Fruit fly (Drosophila melanogaster) whole organism, pupa: ENCODE data around the gene CG13693.

Source experiments
- CG10348 ChIP-seq: fragments of 200-800 bp; sonication (Bioruptor generic); IDR thresholded peaks from 2 replicates; pipeline ENCODE4 v1.3.6; 2022; ENCODE audit warnings: missing biosample characterization, missing genetic modification characterization
- CG12605 ChIP-seq: fragments of 200-800 bp; sonication (Bioruptor generic); IDR thresholded peaks from 2 replicates; pipeline ENCODE4 v1.3.6; 2022; ENCODE audit warnings: missing biosample characterization, missing genetic modification characterization
- CG14655 ChIP-seq: fragments of 200-800 bp; sonication (Bioruptor generic); optimal IDR thresholded peaks from 3 replicates; lab custom pipeline; 2017; ENCODE audit warnings: mild to moderate bottlenecking, missing biosample characterization, missing genetic modification reagents, missing genetic modification characterization
- CG34367 ChIP-seq: fragments of 200-800 bp; sonication (Bioruptor generic); optimal IDR thresholded peaks from 2 replicates; lab custom pipeline; 2018; ENCODE audit warnings: missing biosample characterization, mild to moderate bottlenecking, missing genetic modification characterization
- CG8159 ChIP-seq: fragments of 200-800 bp; sonication (Bioruptor generic); optimal IDR thresholded peaks from 3 replicates; lab custom pipeline; 2018; ENCODE audit warnings: missing biosample characterization, mild to moderate bottlenecking, missing genetic modification characterization, moderate library complexity
- CG9948 ChIP-seq: fragments of 200-800 bp; sonication (Bioruptor generic); optimal IDR thresholded peaks from 2 replicates; lab custom pipeline; 2018; ENCODE audit warnings: missing biosample characterization, mild to moderate bottlenecking, missing genetic modification characterization, moderate library complexity
- Ets98B ChIP-seq: fragments of 200-800 bp; sonication (Bioruptor generic); IDR thresholded peaks from 2 replicates; pipeline ENCODE4 v1.3.6; 2022; ENCODE audit warnings: missing biosample characterization, missing genetic modification characterization
- Pif1A ChIP-seq: fragments of 200-800 bp; sonication (Bioruptor generic); optimal IDR thresholded peaks from 3 replicates; lab custom pipeline; 2016; ENCODE audit warnings: missing biosample characterization, missing genetic modification characterization
- Pif1B ChIP-seq: fragments of 200-800 bp; sonication (Bioruptor generic); optimal IDR thresholded peaks from 3 replicates; lab custom pipeline; 2016; ENCODE audit warnings: missing biosample characterization, missing genetic modification characterization
- rn ChIP-seq: fragments of 200-800 bp; sonication (Bioruptor generic); IDR thresholded peaks from 2 replicates; pipeline ENCODE4 v1.3.6; 2022; ENCODE audit warnings: missing biosample characterization, missing genetic modification characterization

dm6 chr2L:249048-249825 is 16.9 kb downstream of the CG13693 start:
- peak; percentile 64 for TF ChIP-seq CG9948
- TF ChIP-seq Ets98B (GFP tag; lab: Robert Waterston, UW), result peak; percentile 50
- TF ChIP-seq rn (GFP tag; lab: Robert Waterston, UW), result peak; percentile 28; the same call in 1 of the 2 replicates
- no peak for TF ChIP-seq CG10348
- TF ChIP-seq Pif1B (GFP tag; lab: Kevin White, UChicago), result peak; percentile 40
- TF ChIP-seq CG8159, result peak; percentile 31
- peak; percentile 76 for TF ChIP-seq Pif1A (GFP tag; lab: Kevin White, UChicago)
- TF ChIP-seq CG34367 (tag; lab: Kevin White, UChicago), result peak; percentile 23
- TF ChIP-seq CG12605 (GFP tag; lab: Robert Waterston, UW), result peak; percentile 32
- peak; percentile 75 for TF ChIP-seq CG14655 (GFP tag; lab: Kevin White, UChicago)
